Worm (Caenorhabditis elegans) whole organism, L1 larva: ENCODE measurements around the gene F58H1.2.

Experiments used
- ceh-82 ChIP-seq, 3 experiments: fragments of 150-350 bp in 1 of 3; sonication (generic microtip) in 2 of 3; optimal IDR thresholded peaks; 2 replicates each; lab custom pipeline; 2014 to 2017; ENCODE audit warnings: missing biosample characterization in 3 of 3, missing genetic modification characterization in 3 of 3
- efl-1 ChIP-seq, 4 experiments: fragments of 150-350 bp; optimal IDR thresholded peaks in 3 of 4; peaks in 1 of 4; 1 replicate in 1 of 4; 2 replicates in 3 of 4; lab custom pipeline; 2014; ENCODE audit warnings: missing biosample characterization in 2 of 4, missing genetic modification characterization in 2 of 4, missing genetic modification reagents in 2 of 4
- elt-3 ChIP-seq, 6 experiments: fragments of 150-350 bp in 1 of 6; sonication (generic microtip); optimal IDR thresholded peaks; 2 replicates each; lab custom pipeline; 2017 to 2018; ENCODE audit warnings: missing biosample characterization in 6 of 6, missing genetic modification characterization in 6 of 6, inconsistent platforms in 1 of 6
- fkh-8 ChIP-seq: sonication (generic microtip); optimal IDR thresholded peaks from 2 replicates; lab custom pipeline; 2016; ENCODE audit warnings: mild to moderate bottlenecking, missing genetic modification characterization, missing compliant biosample characterization
- nhr-11 ChIP-seq: fragments of 150-350 bp; optimal IDR thresholded peaks from 2 replicates; lab custom pipeline; 2014; ENCODE audit warnings: missing biosample characterization, missing genetic modification characterization
- nhr-19 ChIP-seq: fragments of 200-800 bp; sonication (Bioruptor generic); conservative IDR thresholded peaks from 2 replicates; pipeline ENCODE4 v1.3.6; 2022; ENCODE audit warnings: missing genetic modification characterization, missing compliant biosample characterization

DNA sequence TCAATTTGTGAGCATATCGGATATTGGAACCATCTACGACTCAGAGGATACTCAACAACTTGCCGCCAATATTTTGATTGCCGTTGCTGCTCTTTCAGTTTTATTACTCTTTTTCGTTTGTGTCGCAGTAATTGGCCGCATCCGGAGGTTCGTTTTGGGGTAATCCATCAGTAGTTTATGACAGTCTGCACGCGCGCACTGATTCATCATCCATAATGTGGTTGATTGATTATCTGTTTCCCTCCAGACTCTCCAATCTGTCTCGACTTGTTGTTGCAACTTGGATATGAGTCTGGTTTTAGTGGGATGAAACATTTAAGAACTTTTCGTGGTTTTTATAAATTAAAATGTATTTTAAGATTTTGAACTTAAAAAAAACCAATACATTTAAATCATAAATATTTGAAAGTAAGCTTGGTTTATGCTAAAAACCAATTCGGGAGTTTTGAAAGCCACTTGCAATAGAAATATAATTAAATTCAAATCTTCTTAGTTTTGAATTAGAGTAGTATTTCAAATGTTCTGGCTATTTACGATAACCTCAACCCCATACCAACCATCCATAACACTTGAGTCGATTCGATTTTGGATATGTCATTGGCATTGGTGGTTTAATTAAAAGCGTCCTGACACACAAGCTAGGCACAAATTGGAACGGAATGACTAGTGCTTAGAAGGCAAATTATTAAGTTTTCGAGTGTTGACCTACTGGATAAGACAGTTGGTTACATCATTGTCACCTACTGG is 31.4 kb downstream of the F58H1.2 start:
- TF ChIP-seq fkh-8 (tag; lab: Kevin White, UChicago) (no peak), ceh-82 (tag; optimal IDR thresholded peaks at IDR 0.05; lab: Kevin White, UChicago) (no peak), elt-3 (tag; optimal IDR thresholded peaks at IDR 0.05; lab: Kevin White, UChicago) (no peak), nhr-11 (tag; lab: Kevin White, UChicago) (no peak), nhr-19 (GFP tag; lab: Robert Waterston, UW) (no peak), efl-1 (optimal IDR thresholded peaks at IDR 0.05; lab: Kevin White, UChicago) (no peak), efl-1 (GFP tag; optimal IDR thresholded peaks at IDR 0.05 in 1 of 2; lab: Kevin White, UChicago) (peak in 1 of 2 experiments; percentile 53)
